Fruit fly (Drosophila melanogaster) whole organism, wandering third instar larva: ENCODE data around the gene Kat60.

ENCODE experiments used
- dmrt93B ChIP-seq: fragments of 200-800 bp; sonication (Bioruptor generic); optimal IDR thresholded peaks from 2 replicates; lab custom pipeline; 2018; ENCODE audit warnings: missing biosample characterization, mild to moderate bottlenecking, missing genetic modification characterization
- psq ChIP-seq: fragments of 200-800 bp; sonication (Bioruptor generic); optimal IDR thresholded peaks from 3 replicates; lab custom pipeline; 2017; ENCODE audit warnings: missing biosample characterization, mild to moderate bottlenecking, missing genetic modification characterization, moderate library complexity
- usp ChIP-seq: fragments of >200 bp; optimal IDR thresholded peaks from 2 replicates; lab custom pipeline; 2017; ENCODE audit warnings: missing biosample characterization, missing genetic modification characterization

- no peak for TF ChIP-seq dmrt93B (GFP tag; lab: Kevin White, UChicago)
- no peak for TF ChIP-seq usp (GFP tag; lab: Kevin White, UChicago)
- TF ChIP-seq psq (GFP tag; lab: Kevin White, UChicago): no peak
Measured at dm6 chr3R:5193271-5193670, 38.7 kb downstream of the Kat60 start.
